Worm (Caenorhabditis elegans) whole organism, L1 larva: ENCODE results near the gene mdf-1.

Experiments used
- C04F5.9 ChIP-seq: sonication (generic microtip); optimal IDR thresholded peaks from 2 replicates; lab custom pipeline; 2016; ENCODE audit warnings: missing genetic modification characterization, missing compliant biosample characterization
- F16B12.6 ChIP-seq: fragments of 150-350 bp; optimal IDR thresholded peaks from 2 replicates; lab custom pipeline; 2014; ENCODE audit warnings: missing biosample characterization, missing genetic modification characterization
- aha-1 ChIP-seq: fragments of 150-350 bp; optimal IDR thresholded peaks from 2 replicates; lab custom pipeline; 2014; ENCODE audit warnings: missing biosample characterization, missing genetic modification characterization
- alr-1 ChIP-seq: fragments of 200-800 bp; sonication (Bioruptor generic); optimal IDR thresholded peaks from 2 replicates; lab custom pipeline; 2018; ENCODE audit warnings: borderline replicate concordance, mild to moderate bottlenecking, missing genetic modification characterization, missing compliant biosample characterization
- ama-1 ChIP-seq: fragments of 150-350 bp; optimal IDR thresholded peaks from 2 replicates; lab custom pipeline; 2014
- blmp-1 ChIP-seq: fragments of 150-350 bp; optimal IDR thresholded peaks from 2 replicates; lab custom pipeline; 2014; ENCODE audit warnings: missing biosample characterization, missing genetic modification characterization
- ceh-8 ChIP-seq: fragments of 200-800 bp; sonication (Bioruptor generic); optimal IDR thresholded peaks from 2 replicates; lab custom pipeline; 2018; ENCODE audit warnings: mild to moderate bottlenecking, missing genetic modification characterization, moderate library complexity, missing compliant biosample characterization
- ceh-88 ChIP-seq: fragments of 200-800 bp; sonication (Bioruptor generic); IDR thresholded peaks from 2 replicates; pipeline ENCODE4 v1.3.6; 2022; ENCODE audit warnings: missing genetic modification characterization, missing compliant biosample characterization
- ceh-90 ChIP-seq: sonication (generic microtip); optimal IDR thresholded peaks from 2 replicates; lab custom pipeline; 2016; ENCODE audit warnings: missing genetic modification characterization, missing compliant biosample characterization
- ces-1 ChIP-seq: fragments of 150-350 bp; optimal IDR thresholded peaks from 2 replicates; lab custom pipeline; 2014; ENCODE audit warnings: missing biosample characterization, missing genetic modification reagents, missing genetic modification characterization
- dsc-1 ChIP-seq: sonication (generic microtip); optimal IDR thresholded peaks from 2 replicates; lab custom pipeline; 2016; ENCODE audit warnings: mild to moderate bottlenecking, missing genetic modification characterization, missing compliant biosample characterization
- efl-3 ChIP-seq: fragments of 200-800 bp; sonication (Bioruptor generic); optimal IDR thresholded peaks from 2 replicates; lab custom pipeline; 2018; ENCODE audit warnings: mild to moderate bottlenecking, missing genetic modification characterization, missing compliant biosample characterization
- egl-27 ChIP-seq, 2 experiments: fragments of 150-350 bp in 1 of 2; sonication (generic microtip); optimal IDR thresholded peaks; 3 replicates each; lab custom pipeline; 2017 to 2018; ENCODE audit warnings: missing biosample characterization in 2 of 2, missing genetic modification characterization in 2 of 2, missing genetic modification reagents in 2 of 2
- elt-2 ChIP-seq: sonication (generic microtip); optimal IDR thresholded peaks from 2 replicates; lab custom pipeline; 2016; ENCODE audit warnings: missing genetic modification characterization, mild to moderate bottlenecking, inconsistent platforms, missing compliant biosample characterization, missing genetic modification reagents
- elt-3 ChIP-seq, 6 experiments: fragments of 150-350 bp in 1 of 6; sonication (generic microtip); optimal IDR thresholded peaks; 2 replicates each; lab custom pipeline; 2017 to 2018; ENCODE audit warnings: missing biosample characterization in 6 of 6, missing genetic modification characterization in 6 of 6, inconsistent platforms in 1 of 6
- fkh-10 ChIP-seq: sonication (generic microtip); optimal IDR thresholded peaks from 2 replicates; lab custom pipeline; 2017; ENCODE audit warnings: missing biosample characterization, missing genetic modification reagents, missing genetic modification characterization
- hlh-17 ChIP-seq: fragments of 200-800 bp; sonication (Bioruptor generic); optimal IDR thresholded peaks from 2 replicates; lab custom pipeline; 2018; ENCODE audit warnings: missing genetic modification characterization, mild to moderate bottlenecking, missing compliant biosample characterization, moderate library complexity, borderline replicate concordance
- hlh-4 ChIP-seq: sonication (generic microtip); optimal IDR thresholded peaks from 2 replicates; lab custom pipeline; 2016; ENCODE audit warnings: mild to moderate bottlenecking, missing genetic modification characterization, missing compliant biosample characterization
- irx-1 ChIP-seq: sonication (generic microtip); optimal IDR thresholded peaks from 2 replicates; lab custom pipeline; 2016; ENCODE audit warnings: missing genetic modification characterization, missing compliant biosample characterization
- jun-1 ChIP-seq: fragments of 150-350 bp; optimal IDR thresholded peaks from 2 replicates; lab custom pipeline; 2014; ENCODE audit warnings: missing biosample characterization, missing genetic modification reagents, missing genetic modification characterization
- lin-13 ChIP-seq: fragments of 150-350 bp; optimal IDR thresholded peaks from 2 replicates; lab custom pipeline; 2014; ENCODE audit warnings: missing biosample characterization, missing genetic modification reagents, missing genetic modification characterization
- lin-14 ChIP-seq: fragments of 200-800 bp; sonication (Bioruptor generic); optimal IDR thresholded peaks from 2 replicates; lab custom pipeline; 2018; ENCODE audit warnings: mild to moderate bottlenecking, missing genetic modification characterization, moderate library complexity, missing compliant biosample characterization
- lir-3 ChIP-seq: sonication (generic microtip); optimal IDR thresholded peaks from 2 replicates; lab custom pipeline; 2016; ENCODE audit warnings: mild to moderate bottlenecking, missing genetic modification characterization, moderate library complexity, missing compliant biosample characterization; ENCODE audit not compliant: poor library complexity
- lsy-2 ChIP-seq, 2 experiments: fragments of 150-350 bp; optimal IDR thresholded peaks; 2 replicates each; lab custom pipeline; 2014; ENCODE audit warnings: missing biosample characterization in 2 of 2, missing genetic modification characterization in 2 of 2
- mab-9 ChIP-seq: fragments of 200-800 bp; sonication (Bioruptor generic); IDR thresholded peaks from 2 replicates; pipeline ENCODE4 v1.3.6; 2022; ENCODE audit warnings: missing genetic modification reagents, missing genetic modification characterization, missing compliant biosample characterization
- mdl-1 ChIP-seq, 2 experiments: fragments of 150-350 bp; optimal IDR thresholded peaks; 2 replicates each; lab custom pipeline; 2014 to 2017; ENCODE audit warnings: missing biosample characterization in 2 of 2, missing genetic modification characterization in 2 of 2, inconsistent platforms in 1 of 2
- mep-1 ChIP-seq: fragments of 150-350 bp; optimal IDR thresholded peaks from 2 replicates; lab custom pipeline; 2014; ENCODE audit warnings: missing biosample characterization, missing genetic modification characterization
- nhr-12 ChIP-seq: sonication (generic microtip); optimal IDR thresholded peaks from 2 replicates; lab custom pipeline; 2017; ENCODE audit warnings: missing biosample characterization, missing genetic modification characterization
- nhr-237 ChIP-seq: fragments of 150-350 bp; optimal IDR thresholded peaks from 2 replicates; lab custom pipeline; 2014; ENCODE audit warnings: missing biosample characterization, missing genetic modification characterization
- nhr-28 ChIP-seq: fragments of 150-350 bp; optimal IDR thresholded peaks from 2 replicates; lab custom pipeline; 2014; ENCODE audit warnings: missing biosample characterization, missing genetic modification characterization
- nhr-76 ChIP-seq: sonication (generic microtip); optimal IDR thresholded peaks from 2 replicates; lab custom pipeline; 2017; ENCODE audit warnings: missing biosample characterization, missing genetic modification characterization
- nhr-77 ChIP-seq: fragments of 150-350 bp; optimal IDR thresholded peaks from 2 replicates; lab custom pipeline; 2014; ENCODE audit warnings: missing biosample characterization, missing genetic modification characterization
- nhr-84 ChIP-seq: sonication (generic microtip); optimal IDR thresholded peaks from 2 replicates; lab custom pipeline; 2017; ENCODE audit warnings: missing biosample characterization, missing genetic modification characterization
- nhr-85 ChIP-seq: sonication (generic microtip); peaks from one replicate; lab custom pipeline; 2016; ENCODE audit warnings: missing genetic modification characterization, inconsistent platforms, missing compliant biosample characterization
- pag-3 ChIP-seq: sonication (generic microtip); optimal IDR thresholded peaks from 2 replicates; lab custom pipeline; 2017; ENCODE audit warnings: missing genetic modification characterization, mild to moderate bottlenecking, missing compliant biosample characterization, antibody characterized with exemption, borderline replicate concordance; ENCODE audit not compliant: insufficient read depth
- rnt-1 ChIP-seq: sonication (generic microtip); optimal IDR thresholded peaks from 2 replicates; lab custom pipeline; 2016; ENCODE audit warnings: mild to moderate bottlenecking, missing genetic modification characterization, moderate library complexity, missing compliant biosample characterization
- skn-1 ChIP-seq: fragments of 150-350 bp; optimal IDR thresholded peaks from 2 replicates; lab custom pipeline; 2014; ENCODE audit warnings: missing biosample characterization, missing genetic modification characterization
- snu-23 ChIP-seq: sonication (generic microtip); optimal IDR thresholded peaks from 2 replicates; lab custom pipeline; 2016; ENCODE audit warnings: missing genetic modification characterization, missing compliant biosample characterization
- sptf-1 ChIP-seq: fragments of 150-350 bp; optimal IDR thresholded peaks from 2 replicates; lab custom pipeline; 2014; ENCODE audit warnings: missing biosample characterization, missing genetic modification characterization
- tbx-2 ChIP-seq: sonication (generic microtip); optimal IDR thresholded peaks from 2 replicates; lab custom pipeline; 2016; ENCODE audit warnings: missing genetic modification characterization, missing compliant biosample characterization
- tlp-1 ChIP-seq: fragments of 150-350 bp; optimal IDR thresholded peaks from 2 replicates; lab custom pipeline; 2014; ENCODE audit warnings: missing biosample characterization, missing genetic modification characterization
- unc-30 ChIP-seq: sonication (generic microtip); optimal IDR thresholded peaks from 2 replicates; lab custom pipeline; 2017; ENCODE audit warnings: missing biosample characterization, missing genetic modification characterization
- unc-98 ChIP-seq: fragments of 200-800 bp; sonication (Bioruptor generic); IDR thresholded peaks from 2 replicates; pipeline ENCODE4 v1.3.6; 2022; ENCODE audit warnings: missing genetic modification characterization, missing compliant biosample characterization
- vab-15 ChIP-seq: sonication (generic microtip); optimal IDR thresholded peaks from 2 replicates; lab custom pipeline; 2017; ENCODE audit warnings: missing genotype, mild to moderate bottlenecking, missing genetic modification characterization, missing compliant biosample characterization
- zag-1 ChIP-seq: fragments of 150-350 bp; optimal IDR thresholded peaks from 2 replicates; lab custom pipeline; 2014; ENCODE audit warnings: missing biosample characterization, missing genetic modification characterization
- ztf-11 ChIP-seq, 2 experiments: sonication (generic microtip); optimal IDR thresholded peaks; 2 replicates each; lab custom pipeline; 2016 to 2017; ENCODE audit warnings: missing genetic modification characterization in 2 of 2, missing biosample characterization in 1 of 2, missing compliant biosample characterization in 1 of 2

mdf-1 gene

DNA sequence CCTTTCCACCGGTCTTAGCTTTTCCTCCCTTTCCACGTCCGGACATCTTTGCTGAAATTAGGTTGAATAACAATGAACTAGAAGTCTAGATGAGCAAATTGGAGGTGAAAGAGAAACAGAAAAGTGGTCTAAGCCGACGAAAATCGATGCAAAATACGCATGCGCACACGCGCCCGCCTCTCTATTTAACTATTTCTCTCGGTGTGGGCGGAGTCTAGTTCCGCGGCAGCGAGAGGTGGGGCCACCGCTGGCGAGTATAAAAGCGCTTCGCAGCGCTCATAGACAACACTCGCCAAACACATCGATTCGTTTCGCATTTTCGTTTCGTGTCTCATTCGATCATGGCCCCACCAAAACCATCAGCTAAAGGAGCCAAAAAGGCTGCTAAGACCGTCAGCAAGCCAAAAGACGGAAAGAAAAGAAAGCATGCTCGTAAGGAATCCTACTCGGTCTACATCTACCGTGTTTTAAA, 1.2 kb upstream of the mdf-1 start, which contains the start of the genes his-35 and his-41 (continued):
- TF ChIP-seq ztf-11 (tag; optimal IDR thresholded peaks at IDR 0.05; lab: Kevin White, UChicago) = peak in 1 of 2 experiments; percentile 43

DNA sequence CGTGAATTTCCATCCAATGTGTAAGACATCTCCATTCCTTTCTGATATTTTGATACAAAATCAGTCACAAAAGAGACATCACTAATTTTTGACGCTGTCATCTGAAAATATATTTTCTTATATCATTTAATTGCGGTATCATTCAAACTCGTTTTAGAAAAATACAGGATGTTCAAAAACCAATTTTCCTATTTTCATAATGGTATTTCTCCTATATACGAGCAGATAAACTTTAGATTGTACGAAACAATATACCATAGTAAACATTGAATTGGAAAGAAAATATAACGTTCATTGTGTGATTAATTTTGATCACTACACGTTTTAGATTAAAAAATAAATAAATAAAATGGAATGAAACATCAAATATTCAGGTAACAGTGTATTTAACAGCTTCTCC, 2.5 kb downstream of the mdf-1 start, which contains the start of gene C50F4.16:
Gene C50F4.16 (minus strand): TSS at position 101 of the 400 bp plus-strand sequence.
- no peak for TF ChIP-seq C04F5.9 (tag; lab: Kevin White, UChicago)
- TF ChIP-seq ceh-8 (GFP tag; lab: Kevin White, UChicago) = no peak
- no peak for TF ChIP-seq nhr-77 (tag; lab: Kevin White, UChicago)
- no peak for TF ChIP-seq irx-1
- no peak for TF ChIP-seq nhr-12
- TF ChIP-seq rnt-1 (tag; lab: Kevin White, UChicago) = no peak
- TF ChIP-seq nhr-237 (tag; lab: Kevin White, UChicago) = no peak
- TF ChIP-seq ceh-90 (tag; lab: Kevin White, UChicago) = no peak
- TF ChIP-seq lsy-2 (tag; optimal IDR thresholded peaks at IDR 0.05; lab: Kevin White, UChicago) = no peak
- TF ChIP-seq blmp-1 = no peak
- no peak for TF ChIP-seq mab-9 (GFP tag; lab: Robert Waterston, UW)
- TF ChIP-seq sptf-1 = no peak
- TF ChIP-seq zag-1 (tag; lab: Kevin White, UChicago) = no peak
- TF ChIP-seq efl-3 (GFP tag; lab: Kevin White, UChicago) = no peak
- TF ChIP-seq ztf-11 (tag; optimal IDR thresholded peaks at IDR 0.05; lab: Kevin White, UChicago) = no peak
- TF ChIP-seq lir-3 (tag; lab: Kevin White, UChicago) = no peak
- TF ChIP-seq, all 84 proteins: peak for 0

DNA sequence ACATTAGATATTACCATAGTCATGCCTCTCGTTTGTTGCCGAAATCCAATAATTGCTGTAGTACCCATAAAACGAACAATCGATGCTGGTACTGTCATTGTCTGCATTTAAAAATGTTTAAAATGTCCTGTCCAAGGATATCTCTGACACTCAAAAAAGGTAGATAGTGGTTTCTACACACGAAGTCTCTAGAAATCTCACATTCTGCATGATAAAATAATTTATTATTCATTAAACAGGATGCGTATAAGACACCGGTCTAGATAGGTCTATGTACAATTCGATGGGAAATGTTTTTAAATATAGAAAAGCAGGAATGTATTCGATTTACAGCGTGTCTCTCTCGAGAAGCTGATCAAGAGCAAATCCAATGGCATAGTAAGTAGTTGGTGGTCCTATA, 4.4 kb downstream of the mdf-1 start, which contains the start of gene C50F4.12:
Gene C50F4.12 (minus strand): TSS at position 101 of the 400 bp plus-strand sequence.
- TF ChIP-seq ces-1 (GFP tag; lab: Kevin White, UChicago) (no peak), F16B12.6 (tag; lab: Kevin White, UChicago) (no peak), tbx-2 (no peak)
- TF ChIP-seq, all 84 proteins: peak for 0

DNA sequence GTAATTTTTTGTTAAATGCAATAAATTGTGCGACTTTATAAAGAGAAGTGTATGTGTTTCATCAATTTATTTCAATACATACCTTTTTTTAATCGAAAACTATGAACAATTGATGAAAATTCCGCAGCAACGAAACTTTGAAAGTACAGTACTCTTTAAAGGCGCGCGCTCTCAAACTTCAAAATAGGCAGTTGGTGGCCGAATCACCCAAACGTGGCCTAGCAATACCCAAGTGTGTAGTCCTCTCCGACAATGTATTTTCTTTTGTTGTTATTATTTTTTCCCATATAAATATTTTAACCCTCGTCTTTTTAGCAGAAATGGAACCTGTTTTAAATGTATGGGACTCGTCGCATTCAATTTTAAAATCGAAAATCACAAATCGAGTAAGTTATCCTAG, 7.5 kb downstream of the mdf-1 start, which contains the start of gene C50F4.4:
Gene C50F4.4 (plus strand): TSS at position 267 of the 400 bp plus-strand sequence.
- TF ChIP-seq elt-2 (tag; lab: Kevin White, UChicago) (no peak), sptf-1 (no peak), pag-3 (tag; lab: Kevin White, UChicago) (no peak), nhr-12 (no peak), zag-1 (tag; lab: Kevin White, UChicago) (no peak), ceh-90 (tag; lab: Kevin White, UChicago) (peak; percentile 74), unc-98 (no peak), ceh-88 (no peak), aha-1 (tag; lab: Kevin White, UChicago) (no peak), skn-1 (no peak), fkh-10 (GFP tag; lab: Kevin White, UChicago) (no peak), egl-27 (tag; optimal IDR thresholded peaks at IDR 0.05; lab: Kevin White, UChicago) (no peak), mep-1 (peak; percentile 12), mdl-1 (tag; optimal IDR thresholded peaks at IDR 0.05; lab: Kevin White, UChicago) (no peak), hlh-4 (no peak), lin-13 (no peak), dsc-1 (tag; lab: Kevin White, UChicago) (peak; percentile 61), nhr-76 (tag; lab: Kevin White, UChicago) (no peak), ama-1 (lab: Kevin White, UChicago) (no peak), nhr-28 (tag; lab: Kevin White, UChicago) (no peak), nhr-84 (tag; lab: Kevin White, UChicago) (no peak), vab-15 (tag; lab: Kevin White, UChicago) (no peak), tlp-1 (no peak), lin-14 (GFP tag; lab: Kevin White, UChicago) (peak; percentile 50), F16B12.6 (tag; lab: Kevin White, UChicago) (no peak), unc-30 (tag; lab: Kevin White, UChicago) (no peak), nhr-85 (tag; lab: Kevin White, UChicago) (peak; percentile 63), efl-3 (GFP tag; lab: Kevin White, UChicago) (no peak), nhr-77 (tag; lab: Kevin White, UChicago) (no peak), ceh-8 (GFP tag; lab: Kevin White, UChicago) (no peak), hlh-17 (GFP tag; lab: Kevin White, UChicago) (no peak), mab-9 (GFP tag; lab: Robert Waterston, UW) (0 out of 2 replicates have a peak, but pooled peaks have one; percentile 49), alr-1 (tag; lab: Kevin White, UChicago) (no peak), snu-23 (GFP tag; lab: Kevin White, UChicago) (peak; percentile 55), jun-1 (tag; lab: Kevin White, UChicago) (no peak), elt-3 (tag; optimal IDR thresholded peaks at IDR 0.05; lab: Kevin White, UChicago) (no peak)
